Fruit fly (Drosophila melanogaster): ENCODE results near the gene Cpr30B.

- TF ChIP-seq Myc (optimal IDR thresholded peaks at IDR 0.05), result no peak
- no peak for TF ChIP-seq psq (optimal IDR thresholded peaks at IDR 0.05)
- no peak for TF ChIP-seq Sin3A (optimal IDR thresholded peaks at IDR 0.05)
- no peak for TF ChIP-seq h (optimal IDR thresholded peaks at IDR 0.05)
These were observed 43.3 kb downstream of the Cpr30B start for dm6 chr2L:9585942-9586341.

Measured in Kc167 (cell line).